Worm (Caenorhabditis elegans) whole organism, L4/young adult: ENCODE data around the gene cyp-29A2.

Experiments
- W03F9.2 ChIP-seq: fragments of 150-350 bp; optimal IDR thresholded peaks from 2 replicates; lab custom pipeline; 2014; ENCODE audit warnings: missing biosample characterization, missing genetic modification characterization
- dao-5 ChIP-seq: sonication (generic microtip); optimal IDR thresholded peaks from 2 replicates; lab custom pipeline; 2016; ENCODE audit warnings: missing genotype, missing genetic modification characterization, moderate library complexity, missing compliant biosample characterization
- him-1 ChIP-seq: sonication (generic microtip); optimal IDR thresholded peaks from 2 replicates; lab custom pipeline; 2016; ENCODE audit warnings: missing genotype, missing genetic modification reagents, missing genetic modification characterization, missing compliant biosample characterization

Gene cyp-29A2

ce11 chrV:11239187-11239725 is 21.9 kb downstream of the cyp-29A2 start, which contains the start of the genes dvc-1 and ima-1:
Gene dvc-1, minus strand, starts transcription at chrV:11239331.
Gene ima-1, plus strand, starts transcription at chrV:11239675.
- TF ChIP-seq him-1 (no peak), dao-5 (no peak), W03F9.2 (tag; lab: Kevin White, UChicago) (no peak)

- TF ChIP-seq dao-5 = no peak
- TF ChIP-seq him-1 = no peak
- no peak for TF ChIP-seq W03F9.2 (tag; lab: Kevin White, UChicago)
Measured at ce11 chrV:11241580-11241979, 24.2 kb downstream of the cyp-29A2 start, which contains the start of gene pgap-1. Gene pgap-1, plus strand, starts transcription at chrV:11241880.

- no peak for TF ChIP-seq dao-5
- no peak for TF ChIP-seq him-1
- no peak for TF ChIP-seq W03F9.2 (tag; lab: Kevin White, UChicago)
Measured at ce11 chrV:11244539-11244938, 27.2 kb downstream of the cyp-29A2 start, which contains the start of gene mxl-1. Gene mxl-1, plus strand, starts transcription at chrV:11244839.

DNA sequence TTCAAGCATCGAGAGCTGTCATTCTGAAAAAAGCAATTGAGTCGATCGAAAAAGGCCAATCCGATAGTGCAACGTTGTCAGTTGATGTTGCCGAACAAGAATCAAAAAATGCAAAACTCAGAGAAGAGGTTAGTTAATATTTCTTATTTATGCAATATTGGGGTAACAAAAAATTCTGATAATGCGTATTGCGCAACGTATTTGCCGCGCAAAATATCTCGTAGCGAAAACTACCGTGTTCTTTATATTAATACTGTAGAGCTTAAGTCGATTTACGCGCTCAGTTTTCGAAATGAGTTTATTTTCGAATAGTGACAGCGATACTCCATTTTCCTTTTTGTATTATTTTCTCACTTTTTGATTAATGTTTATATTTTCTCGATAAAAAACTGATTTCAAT is 27.6 kb downstream of the cyp-29A2 start:
- TF ChIP-seq him-1 (no peak), W03F9.2 (tag; lab: Kevin White, UChicago) (no peak), dao-5 (no peak)

- TF ChIP-seq dao-5 (no peak), him-1 (no peak), W03F9.2 (tag; lab: Kevin White, UChicago) (no peak)
Measured at ce11 chrV:11247846-11248245, 30.5 kb downstream of the cyp-29A2 start, which contains the start of gene mam-4. Gene mam-4, plus strand, starts transcription at chrV:11248146.

- TF ChIP-seq W03F9.2 (tag; lab: Kevin White, UChicago) (no peak), him-1 (no peak), dao-5 (no peak)
Measured at ce11 chrV:11250735-11251134, 33.4 kb downstream of the cyp-29A2 start, which contains the start of gene T19B10.12. Gene T19B10.12, plus strand, starts transcription at chrV:11251035.

- TF ChIP-seq dao-5 (no peak), W03F9.2 (tag; lab: Kevin White, UChicago) (no peak), him-1 (no peak)
Measured at ce11 chrV:11251798-11252197, 34.4 kb downstream of the cyp-29A2 start.

- TF ChIP-seq dao-5 (no peak), him-1 (no peak), W03F9.2 (tag; lab: Kevin White, UChicago) (no peak)
Measured at ce11 chrV:11252429-11252828, 35.0 kb downstream of the cyp-29A2 start, which contains the start of gene srsx-33. Gene srsx-33, minus strand, starts transcription at chrV:11252529.

ce11 chrV:11254980-11255379 is 37.6 kb downstream of the cyp-29A2 start, which contains the start of gene srsx-31:
Gene srsx-31, minus strand, starts transcription at chrV:11255080.
- TF ChIP-seq dao-5 = no peak
- TF ChIP-seq him-1 = no peak
- no peak for TF ChIP-seq W03F9.2 (tag; lab: Kevin White, UChicago)

- no peak for TF ChIP-seq dao-5
- no peak for TF ChIP-seq him-1
- TF ChIP-seq W03F9.2 (tag; lab: Kevin White, UChicago) = no peak
Measured at ce11 chrV:11258896-11259295, 41.5 kb downstream of the cyp-29A2 start, which contains the start of gene lgc-36. Gene lgc-36, minus strand, starts transcription at chrV:11258996.

DNA sequence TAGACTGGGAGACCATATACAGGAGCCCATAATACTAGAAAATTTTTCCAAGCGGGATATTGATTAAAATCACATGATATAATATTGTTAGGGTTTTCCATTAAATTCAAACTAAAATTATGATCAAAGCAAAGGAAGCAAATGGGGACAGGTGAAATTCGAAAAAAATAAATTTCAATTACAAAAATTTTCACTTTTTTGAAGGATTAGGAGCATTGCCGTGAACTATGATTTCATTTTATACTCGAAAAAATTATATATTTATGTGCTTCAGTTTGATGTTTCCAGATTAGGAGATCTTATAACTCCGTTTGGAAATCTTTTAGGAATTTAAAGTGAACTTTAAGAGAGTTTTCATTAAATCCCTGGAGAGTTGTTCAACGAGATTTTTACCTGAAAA is 43.2 kb downstream of the cyp-29A2 start, which contains the start of gene F07B10.7:
Gene F07B10.7 (minus strand): TSS at position 101 of the 400 bp plus-strand sequence.
- TF ChIP-seq W03F9.2 (tag; lab: Kevin White, UChicago) (no peak), him-1 (no peak), dao-5 (no peak)

DNA sequence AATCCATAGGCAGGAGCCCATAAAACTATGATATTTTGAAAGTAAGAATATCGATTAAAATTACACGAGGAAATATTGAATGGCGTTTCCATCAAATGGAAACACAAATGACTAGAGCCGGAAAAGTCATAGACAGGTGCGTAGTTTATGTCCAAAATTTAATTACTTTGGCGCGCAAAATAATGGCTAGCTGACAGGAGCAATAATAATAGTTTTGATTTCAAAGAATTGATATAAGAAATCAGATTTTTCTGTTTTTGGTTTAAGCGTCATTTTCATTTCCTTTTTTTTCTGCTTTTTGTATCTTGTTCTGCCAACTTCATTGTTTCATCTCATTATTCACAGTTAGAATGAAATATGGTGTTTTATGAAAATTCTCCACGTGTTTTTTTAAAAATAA is 45.6 kb downstream of the cyp-29A2 start, which contains the start of gene F07B10.4:
Gene F07B10.4 (minus strand): TSS at position 101 of the 400 bp plus-strand sequence.
- TF ChIP-seq W03F9.2 (tag; lab: Kevin White, UChicago) (no peak), dao-5 (no peak), him-1 (no peak)

DNA sequence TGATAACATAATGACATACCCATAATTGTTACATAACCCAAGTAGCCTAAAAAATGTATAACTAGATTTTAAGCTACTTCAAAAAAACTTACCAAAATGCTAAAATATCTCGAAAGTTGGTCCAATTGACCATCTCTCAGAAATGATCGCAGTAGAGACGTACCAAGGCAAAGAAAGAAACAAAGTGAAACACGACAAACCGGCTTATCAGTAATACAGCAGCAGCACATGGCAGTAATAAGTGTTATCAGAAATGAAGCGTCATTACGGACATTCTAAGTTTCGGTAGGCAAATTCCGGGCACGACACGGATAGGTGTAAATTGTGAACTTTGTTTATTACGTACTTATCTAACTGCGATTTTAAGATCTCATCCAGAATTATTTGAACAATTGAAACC is 48.1 kb downstream of the cyp-29A2 start, which contains the start of gene cln-3.1:
Gene cln-3.1 (minus strand): TSS at position 171 of the 400 bp plus-strand sequence.
- TF ChIP-seq dao-5 (no peak), him-1 (no peak), W03F9.2 (tag; lab: Kevin White, UChicago) (no peak)

ce11 chrV:11266681-11267080 is 49.3 kb downstream of the cyp-29A2 start, which contains the start of gene str-116:
Gene str-116, plus strand, starts transcription at chrV:11266981.
- TF ChIP-seq him-1 (no peak), dao-5 (no peak), W03F9.2 (tag; lab: Kevin White, UChicago) (no peak)

- TF ChIP-seq dao-5 (no peak), him-1 (no peak), W03F9.2 (tag; lab: Kevin White, UChicago) (no peak)
Measured at ce11 chrV:11268791-11269190, 51.4 kb downstream of the cyp-29A2 start, which contains the start of gene str-115. Gene str-115, plus strand, starts transcription at chrV:11269091.
